Worm (Caenorhabditis elegans) whole organism, L1 larva: ENCODE data around the gene F35G12.5.

Experiments
- C16A3.4 ChIP-seq: fragments of 150-350 bp; optimal IDR thresholded peaks from 2 replicates; lab custom pipeline; 2014; ENCODE audit warnings: missing biosample characterization, missing genetic modification characterization
- F16B12.6 ChIP-seq: fragments of 150-350 bp; optimal IDR thresholded peaks from 2 replicates; lab custom pipeline; 2014; ENCODE audit warnings: missing biosample characterization, missing genetic modification characterization
- Y116A8C.19 ChIP-seq: sonication (generic microtip); optimal IDR thresholded peaks from 2 replicates; lab custom pipeline; 2016; ENCODE audit warnings: missing compliant biosample characterization, missing genetic modification characterization, borderline replicate concordance
- ama-1 ChIP-seq: fragments of 150-350 bp; optimal IDR thresholded peaks from 2 replicates; lab custom pipeline; 2014
- ceh-63 ChIP-seq: fragments of 200-800 bp; sonication (Bioruptor generic); optimal IDR thresholded peaks from 2 replicates; lab custom pipeline; 2018; ENCODE audit warnings: mild to moderate bottlenecking, missing genetic modification characterization, missing compliant biosample characterization
- ceh-8 ChIP-seq: fragments of 200-800 bp; sonication (Bioruptor generic); optimal IDR thresholded peaks from 2 replicates; lab custom pipeline; 2018; ENCODE audit warnings: mild to moderate bottlenecking, missing genetic modification characterization, moderate library complexity, missing compliant biosample characterization
- ceh-90 ChIP-seq: sonication (generic microtip); optimal IDR thresholded peaks from 2 replicates; lab custom pipeline; 2016; ENCODE audit warnings: missing genetic modification characterization, missing compliant biosample characterization
- dpl-1 ChIP-seq, 3 experiments: fragments of 150-350 bp in 2 of 3; sonication (generic microtip) in 1 of 3; optimal IDR thresholded peaks; 2 replicates each; lab custom pipeline; 2014 to 2017; ENCODE audit warnings: missing biosample characterization in 3 of 3, missing genetic modification characterization in 3 of 3, missing genetic modification reagents in 3 of 3
- dsc-1 ChIP-seq: sonication (generic microtip); optimal IDR thresholded peaks from 2 replicates; lab custom pipeline; 2016; ENCODE audit warnings: mild to moderate bottlenecking, missing genetic modification characterization, missing compliant biosample characterization
- efl-1 ChIP-seq, 4 experiments: fragments of 150-350 bp; optimal IDR thresholded peaks in 3 of 4; peaks in 1 of 4; 1 replicate in 1 of 4; 2 replicates in 3 of 4; lab custom pipeline; 2014; ENCODE audit warnings: missing biosample characterization in 2 of 4, missing genetic modification characterization in 2 of 4, missing genetic modification reagents in 2 of 4
- efl-3 ChIP-seq: fragments of 200-800 bp; sonication (Bioruptor generic); optimal IDR thresholded peaks from 2 replicates; lab custom pipeline; 2018; ENCODE audit warnings: mild to moderate bottlenecking, missing genetic modification characterization, missing compliant biosample characterization
- elt-2 ChIP-seq: sonication (generic microtip); optimal IDR thresholded peaks from 2 replicates; lab custom pipeline; 2016; ENCODE audit warnings: missing genetic modification characterization, mild to moderate bottlenecking, inconsistent platforms, missing compliant biosample characterization, missing genetic modification reagents
- fkh-10 ChIP-seq: sonication (generic microtip); optimal IDR thresholded peaks from 2 replicates; lab custom pipeline; 2017; ENCODE audit warnings: missing biosample characterization, missing genetic modification reagents, missing genetic modification characterization
- grh-1 ChIP-seq: fragments of 200-800 bp; sonication (Bioruptor generic); IDR thresholded peaks from 2 replicates; pipeline ENCODE4 v1.3.6; 2022; ENCODE audit warnings: missing genetic modification reagents, missing genetic modification characterization, missing compliant biosample characterization
- isw-1 ChIP-seq: fragments of 200-800 bp; sonication (Bioruptor generic); IDR thresholded peaks from 2 replicates; pipeline ENCODE4 v1.3.6; 2022; ENCODE audit warnings: missing genetic modification characterization, missing compliant biosample characterization
- lin-35 ChIP-seq, 2 experiments: fragments of 150-350 bp; optimal IDR thresholded peaks; 2 replicates each; lab custom pipeline; 2014; ENCODE audit warnings: missing biosample characterization in 2 of 2, missing genetic modification characterization in 2 of 2, missing genetic modification reagents in 2 of 2
- lin-39 ChIP-seq: fragments of 150-350 bp; optimal IDR thresholded peaks from 2 replicates; lab custom pipeline; 2014; ENCODE audit warnings: missing biosample characterization, missing genetic modification reagents, missing genetic modification characterization
- lsy-2 ChIP-seq, 2 experiments: fragments of 150-350 bp; optimal IDR thresholded peaks; 2 replicates each; lab custom pipeline; 2014; ENCODE audit warnings: missing biosample characterization in 2 of 2, missing genetic modification characterization in 2 of 2
- mep-1 ChIP-seq: fragments of 150-350 bp; optimal IDR thresholded peaks from 2 replicates; lab custom pipeline; 2014; ENCODE audit warnings: missing biosample characterization, missing genetic modification characterization
- nhr-19 ChIP-seq: fragments of 200-800 bp; sonication (Bioruptor generic); conservative IDR thresholded peaks from 2 replicates; pipeline ENCODE4 v1.3.6; 2022; ENCODE audit warnings: missing genetic modification characterization, missing compliant biosample characterization
- nhr-20 ChIP-seq: sonication (generic microtip); optimal IDR thresholded peaks from 2 replicates; lab custom pipeline; 2016; ENCODE audit warnings: mild to moderate bottlenecking, missing genetic modification characterization, missing compliant biosample characterization
- nhr-90 ChIP-seq: sonication (generic microtip); optimal IDR thresholded peaks from 2 replicates; lab custom pipeline; 2016; ENCODE audit warnings: mild to moderate bottlenecking, missing genetic modification characterization, missing compliant biosample characterization; ENCODE audit not compliant: poor library complexity
- pqm-1 ChIP-seq: sonication (generic microtip); optimal IDR thresholded peaks from 3 replicates; lab custom pipeline; 2017; ENCODE audit warnings: missing biosample characterization, missing genetic modification characterization
- snu-23 ChIP-seq: sonication (generic microtip); optimal IDR thresholded peaks from 2 replicates; lab custom pipeline; 2016; ENCODE audit warnings: missing genetic modification characterization, missing compliant biosample characterization
- sptf-1 ChIP-seq: fragments of 150-350 bp; optimal IDR thresholded peaks from 2 replicates; lab custom pipeline; 2014; ENCODE audit warnings: missing biosample characterization, missing genetic modification characterization
- unc-30 ChIP-seq: sonication (generic microtip); optimal IDR thresholded peaks from 2 replicates; lab custom pipeline; 2017; ENCODE audit warnings: missing biosample characterization, missing genetic modification characterization
- unc-62 ChIP-seq: fragments of 150-350 bp; optimal IDR thresholded peaks from 2 replicates; lab custom pipeline; 2014; ENCODE audit warnings: missing biosample characterization, missing genetic modification reagents, missing genetic modification characterization
- unc-86 ChIP-seq: sonication (generic microtip); optimal IDR thresholded peaks from 2 replicates; lab custom pipeline; 2016; ENCODE audit warnings: missing genetic modification characterization, missing compliant biosample characterization
- unc-98 ChIP-seq: fragments of 200-800 bp; sonication (Bioruptor generic); IDR thresholded peaks from 2 replicates; pipeline ENCODE4 v1.3.6; 2022; ENCODE audit warnings: missing genetic modification characterization, missing compliant biosample characterization
- xbp-1 ChIP-seq: sonication (generic microtip); optimal IDR thresholded peaks from 2 replicates; lab custom pipeline; 2016; ENCODE audit warnings: missing genetic modification characterization, missing compliant biosample characterization
- zip-4 ChIP-seq: fragments of 200-800 bp; sonication (Bioruptor generic); optimal IDR thresholded peaks from 2 replicates; lab custom pipeline; 2018; ENCODE audit warnings: mild to moderate bottlenecking, missing genetic modification characterization, moderate library complexity, missing compliant biosample characterization
- ztf-11 ChIP-seq, 2 experiments: sonication (generic microtip); optimal IDR thresholded peaks; 2 replicates each; lab custom pipeline; 2016 to 2017; ENCODE audit warnings: missing genetic modification characterization in 2 of 2, missing biosample characterization in 1 of 2, missing compliant biosample characterization in 1 of 2
- ztf-4 ChIP-seq: fragments of 150-350 bp; optimal IDR thresholded peaks from 2 replicates; lab custom pipeline; 2014; ENCODE audit warnings: missing biosample characterization, missing genetic modification characterization

The F35G12.5 gene

ce11 chrIII:4584068-4584566 lies at the start of gene F35G12.5:
Gene F35G12.5, plus strand, starts transcription at chrIII:4584118.
- TF ChIP-seq efl-1 (optimal IDR thresholded peaks at IDR 0.05; lab: Kevin White, UChicago) (no peak), efl-1 (GFP tag; optimal IDR thresholded peaks at IDR 0.05 in 1 of 2; lab: Kevin White, UChicago) (peak in 1 of 2 experiments; percentile 45), lsy-2 (tag; optimal IDR thresholded peaks at IDR 0.05; lab: Kevin White, UChicago) (peak in 1 of 2 experiments; percentile 6), zip-4 (GFP tag; lab: Kevin White, UChicago) (no peak)

DNA sequence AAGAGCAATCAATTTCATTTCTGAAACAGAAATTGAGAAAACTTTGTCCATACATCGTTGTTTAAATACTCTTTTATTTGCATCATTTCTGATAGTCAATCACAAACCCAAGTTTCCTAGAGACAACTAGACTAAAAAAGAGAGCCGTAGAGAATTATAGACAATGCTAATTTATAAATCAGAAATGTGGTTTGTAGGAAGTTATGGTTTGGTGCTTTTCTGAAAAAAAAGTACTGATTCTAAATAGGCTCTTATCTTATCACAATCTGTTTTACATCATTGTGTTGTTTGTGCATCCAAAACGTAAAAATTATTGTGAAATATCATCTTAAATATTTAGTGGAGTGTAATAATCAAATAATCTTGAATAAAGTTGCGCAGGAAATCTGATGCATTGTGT lies 43.3 kb upstream of the F35G12.5 start, which contains the start of gene ugt-62:
TSS of gene ugt-62 (minus strand) at position 20 of the 400 bp plus-strand sequence.
- TF ChIP-seq nhr-19 (GFP tag; lab: Robert Waterston, UW), result no peak
- peak; percentile 20 for TF ChIP-seq nhr-20 (tag; lab: Kevin White, UChicago)
- TF ChIP-seq elt-2 (tag; lab: Kevin White, UChicago), result peak; percentile 78
- peak; percentile 49 for TF ChIP-seq pqm-1 (tag; lab: Kevin White, UChicago)
- TF ChIP-seq ztf-11 (tag; optimal IDR thresholded peaks at IDR 0.05; lab: Kevin White, UChicago), result no peak
- TF ChIP-seq lin-35 (GFP tag; optimal IDR thresholded peaks at IDR 0.05; lab: Kevin White, UChicago), result peak in 1 of 2 experiments; percentile 7
- no peak for TF ChIP-seq unc-62 (GFP tag; lab: Kevin White, UChicago)
- peak; percentile 35 for TF ChIP-seq nhr-90 (tag; lab: Kevin White, UChicago)

ce11 chrIII:4542362-4542931 lies 41.5 kb upstream of the F35G12.5 start, which contains the start of the genes mrps-34 and cisd-3.1:
Gene mrps-34, minus strand, starts transcription at chrIII:4542452.
Gene cisd-3.1, plus strand, starts transcription at chrIII:4542881.
- TF ChIP-seq zip-4 (GFP tag; lab: Kevin White, UChicago) (no peak), snu-23 (GFP tag; lab: Kevin White, UChicago) (peak; percentile 19), ceh-90 (tag; lab: Kevin White, UChicago) (no peak), dpl-1 (GFP tag; optimal IDR thresholded peaks at IDR 0.05; lab: Kevin White, UChicago) (peak in 2 of 3 experiments; percentile 7 to 31), efl-1 (optimal IDR thresholded peaks at IDR 0.05; lab: Kevin White, UChicago) (peak; percentile 7 to 27), efl-1 (GFP tag; optimal IDR thresholded peaks at IDR 0.05 in 1 of 2; lab: Kevin White, UChicago) (peak in 1 of 2 experiments; percentile 14), C16A3.4 (peak; percentile 21), sptf-1 (tag; lab: Kevin White, UChicago) (no peak), F16B12.6 (peak; percentile 8), xbp-1 (peak; percentile 7), lsy-2 (tag; optimal IDR thresholded peaks at IDR 0.05; lab: Kevin White, UChicago) (peak in 1 of 2 experiments; percentile 57), unc-98 (GFP tag; lab: Robert Waterston, UW) (no peak), lin-35 (GFP tag; optimal IDR thresholded peaks at IDR 0.05; lab: Kevin White, UChicago) (peak in 1 of 2 experiments; percentile 9)

- TF ChIP-seq grh-1 (GFP tag; lab: Robert Waterston, UW) (no peak), pqm-1 (tag; lab: Kevin White, UChicago) (no peak), ceh-8 (GFP tag; lab: Kevin White, UChicago) (no peak), dsc-1 (no peak), mep-1 (tag; lab: Kevin White, UChicago) (no peak), unc-86 (no peak)
- TF ChIP-seq, all 84 proteins: peak for 0
Observed at ce11 chrIII:4544959-4545358, 39.0 kb upstream of the F35G12.5 start, which contains the start of gene M88.3. Gene M88.3, minus strand, starts transcription at chrIII:4545059.

ce11 chrIII:4548739-4549138 lies 35.2 kb upstream of the F35G12.5 start, which contains the start of gene M88.4:
Gene M88.4, plus strand, starts transcription at chrIII:4549039.
- TF ChIP-seq ceh-63 (GFP tag; lab: Kevin White, UChicago), result no peak
- TF ChIP-seq efl-3, result no peak
- TF ChIP-seq xbp-1, result no peak
- TF ChIP-seq isw-1 (GFP tag; lab: Robert Waterston, UW), result no peak
- TF ChIP-seq ztf-11 (tag; optimal IDR thresholded peaks at IDR 0.05; lab: Kevin White, UChicago), result no peak
- TF ChIP-seq ztf-4 (tag; lab: Kevin White, UChicago), result no peak
- TF ChIP-seq nhr-90 (tag; lab: Kevin White, UChicago), result no peak
- TF ChIP-seq unc-30 (tag; lab: Kevin White, UChicago), result no peak
- TF ChIP-seq lin-39 (tag; lab: Kevin White, UChicago), result no peak
- no peak for TF ChIP-seq zip-4 (GFP tag; lab: Kevin White, UChicago)
- no peak for TF ChIP-seq fkh-10 (GFP tag; lab: Kevin White, UChicago)
- no peak for TF ChIP-seq ama-1 (lab: Kevin White, UChicago)
- no peak for TF ChIP-seq Y116A8C.19 (tag; lab: Kevin White, UChicago)
